Fruit fly (Drosophila melanogaster) S2 (cell line): ENCODE measurements around the gene Lint-O.

ENCODE experiments used
- CG8478 ChIP-seq: fragments of >200 bp; optimal IDR thresholded peaks from 2 replicates; lab custom pipeline; 2018
- CTCF ChIP-seq, 2 experiments: fragments of >200 bp; optimal IDR thresholded peaks; 2 replicates each; lab custom pipeline; 2018

Lint-O gene

dm6 chrX:2681601-2682000, 16.9 kb upstream of the Lint-O start, which contains the start of gene HLH3B:
Gene HLH3B (minus strand): TSS chrX:2681723.
- TF ChIP-seq CTCF (optimal IDR thresholded peaks at IDR 0.05; lab: Kevin White, UChicago): no peak
- no peak for TF ChIP-seq CG8478 (lab: Kevin White, UChicago)

- TF ChIP-seq CTCF (optimal IDR thresholded peaks at IDR 0.05; lab: Kevin White, UChicago) (no peak), CG8478 (lab: Kevin White, UChicago) (no peak)
Measured at dm6 chrX:2682832-2683231, 15.7 kb upstream of the Lint-O start, which contains the start of gene CG2652. Gene CG2652 (minus strand): TSS chrX:2682932.

- TF ChIP-seq CTCF (optimal IDR thresholded peaks at IDR 0.05; lab: Kevin White, UChicago) (no peak), CG8478 (lab: Kevin White, UChicago) (no peak)
Measured at dm6 chrX:2683926-2684325, 14.6 kb upstream of the Lint-O start.

dm6 chrX:2684442-2684841, 14.1 kb upstream of the Lint-O start:
- TF ChIP-seq CG8478 (lab: Kevin White, UChicago): no peak
- TF ChIP-seq CTCF (optimal IDR thresholded peaks at IDR 0.05; lab: Kevin White, UChicago): peak; percentile 78 to 86

- TF ChIP-seq CG8478 (lab: Kevin White, UChicago): no peak
- no peak for TF ChIP-seq CTCF (optimal IDR thresholded peaks at IDR 0.05; lab: Kevin White, UChicago)
Measured at dm6 chrX:2685022-2685421, 13.5 kb upstream of the Lint-O start.

- TF ChIP-seq CTCF (optimal IDR thresholded peaks at IDR 0.05; lab: Kevin White, UChicago) (no peak), CG8478 (lab: Kevin White, UChicago) (no peak)
Measured at dm6 chrX:2685580-2685979, 12.9 kb upstream of the Lint-O start, which contains the start of gene per. Gene per (plus strand): TSS chrX:2685580.

dm6 chrX:2686930-2687329, 11.6 kb upstream of the Lint-O start:
- TF ChIP-seq CG8478 (lab: Kevin White, UChicago) (no peak), CTCF (optimal IDR thresholded peaks at IDR 0.05; lab: Kevin White, UChicago) (no peak)

- TF ChIP-seq CTCF (optimal IDR thresholded peaks at IDR 0.05; lab: Kevin White, UChicago) (no peak), CG8478 (lab: Kevin White, UChicago) (no peak)
Measured at dm6 chrX:2690376-2690775, 8.1 kb upstream of the Lint-O start.

dm6 chrX:2693786-2694185, 4.7 kb upstream of the Lint-O start, which contains the start of gene dyw:
Gene dyw (minus strand): TSS chrX:2693886.
- TF ChIP-seq CG8478 (lab: Kevin White, UChicago) (no peak), CTCF (optimal IDR thresholded peaks at IDR 0.05; lab: Kevin White, UChicago) (no peak)

- no peak for TF ChIP-seq CG8478 (lab: Kevin White, UChicago)
- TF ChIP-seq CTCF (optimal IDR thresholded peaks at IDR 0.05; lab: Kevin White, UChicago): no peak
Measured at dm6 chrX:2703693-2704092, 5.2 kb downstream of the Lint-O start, which contains the start of gene Ugalt. Gene Ugalt (minus strand): TSS chrX:2703852.

dm6 chrX:2704134-2704773, 5.8 kb downstream of the Lint-O start, which contains the start of gene eIF2Bbeta:
Gene eIF2Bbeta (plus strand): TSS chrX:2704571.
- TF ChIP-seq CTCF (optimal IDR thresholded peaks at IDR 0.05; lab: Kevin White, UChicago) (no peak), CG8478 (lab: Kevin White, UChicago) (no peak)

- no peak for TF ChIP-seq CTCF (optimal IDR thresholded peaks at IDR 0.05; lab: Kevin White, UChicago)
- TF ChIP-seq CG8478 (lab: Kevin White, UChicago): no peak
Measured at dm6 chrX:2707377-2708090, 9.0 kb downstream of the Lint-O start, which contains the start of gene CG2680. Gene CG2680 (minus strand): TSS chrX:2707427.

- TF ChIP-seq CTCF (optimal IDR thresholded peaks at IDR 0.05; lab: Kevin White, UChicago) (no peak), CG8478 (lab: Kevin White, UChicago) (no peak)
Measured at dm6 chrX:2708156-2708734, 9.7 kb downstream of the Lint-O start, which contains the start of gene CG2681. Gene CG2681 (plus strand): TSS chrX:2708684.

dm6 chrX:2713776-2714175, 15.3 kb downstream of the Lint-O start, which contains the start of the genes CG2685 and CG2694:
Gene CG2685 (minus strand): TSS chrX:2713960.
Gene CG2694 (plus strand): TSS chrX:2714079.
- TF ChIP-seq CG8478 (lab: Kevin White, UChicago) (no peak), CTCF (optimal IDR thresholded peaks at IDR 0.05; lab: Kevin White, UChicago) (no peak)

- TF ChIP-seq CG8478 (lab: Kevin White, UChicago) (no peak), CTCF (optimal IDR thresholded peaks at IDR 0.05; lab: Kevin White, UChicago) (no peak)
Measured at dm6 chrX:2714730-2715129, 16.2 kb downstream of the Lint-O start.
